Worm (Caenorhabditis elegans): ENCODE data around the gene wbp-2.
A peak's percentile ranks its signal among the peaks of the same experiment; 100 is the strongest.

Gene wbp-2

ce11 chrII:9323660-9324059, 5.9 kb upstream of the wbp-2 start, which contains the start of gene egli-1:
Gene egli-1, plus strand, starts transcription at chrII:9323960.
- TF ChIP-seq cebp-1 (GFP tag; IDR thresholded peaks at IDR 0.05) (no peak), cebp-1 (tag; optimal IDR thresholded peaks at IDR 0.05) (peak; percentile 66), B0261.1 (tag; optimal IDR thresholded peaks at IDR 0.05) (no peak)

- TF ChIP-seq efl-1 (GFP tag; optimal IDR thresholded peaks at IDR 0.05): no peak
- TF ChIP-seq lin-40 (tag; optimal IDR thresholded peaks at IDR 0.05): peak; percentile 17
- no peak for TF ChIP-seq cebp-1 (GFP tag; IDR thresholded peaks at IDR 0.05)
- TF ChIP-seq cebp-1 (tag; optimal IDR thresholded peaks at IDR 0.05): peak; percentile 43
- TF ChIP-seq cebp-2 (GFP tag; IDR thresholded peaks at IDR 0.05): no peak
- TF ChIP-seq die-1 (tag; optimal IDR thresholded peaks at IDR 0.05): no peak
Measured at ce11 chrII:9324824-9325351, 4.7 kb upstream of the wbp-2 start, which contains the start of gene eat-3. Gene eat-3, plus strand, starts transcription at chrII:9324874.

- TF ChIP-seq nhr-80 (tag; optimal IDR thresholded peaks at IDR 0.05) (peak; percentile 80), ceh-100 (GFP tag; IDR thresholded peaks at IDR 0.05) (no peak), dox-1 (GFP tag; IDR thresholded peaks at IDR 0.05) (peak; percentile 47; the same call in 1 of the 2 replicates)
Measured at ce11 chrII:9325555-9325954, 4.0 kb upstream of the wbp-2 start.

ce11 chrII:9331343-9331742, 1.8 kb downstream of the wbp-2 start, which contains the start of gene eif-3.F:
Gene eif-3.F, plus strand, starts transcription at chrII:9331643.
- TF ChIP-seq cebp-2 (GFP tag; IDR thresholded peaks at IDR 0.05) (no peak), pha-4 (tag; optimal IDR thresholded peaks at IDR 0.05) (no peak), K12H6.12 (tag; optimal IDR thresholded peaks at IDR 0.05) (no peak), ceh-100 (GFP tag; IDR thresholded peaks at IDR 0.05) (no peak), ztf-6 (GFP tag; IDR thresholded peaks at IDR 0.05) (no peak), D2030.7 (GFP tag; IDR thresholded peaks at IDR 0.05) (no peak), lin-54 (GFP tag; optimal IDR thresholded peaks at IDR 0.05) (no peak), lsy-27 (tag; optimal IDR thresholded peaks at IDR 0.05; ENCODE audit: borderline replicate concordance, insufficient read depth) (no peak), madf-3 (GFP tag; IDR thresholded peaks at IDR 0.05) (no peak), rpc-1 (optimal IDR thresholded peaks at IDR 0.05) (no peak), rpc-1 (tag; optimal IDR thresholded peaks at IDR 0.05) (no peak), tlf-1 (GFP tag; optimal IDR thresholded peaks at IDR 0.05) (no peak), dox-1 (GFP tag; IDR thresholded peaks at IDR 0.05) (no peak), mxl-1 (tag; optimal IDR thresholded peaks at IDR 0.05) (no peak), repo-1 (tag; optimal IDR thresholded peaks at IDR 0.05) (no peak), F33H1.4 (GFP tag; IDR thresholded peaks at IDR 0.05) (no peak), T26A5.8 (tag; optimal IDR thresholded peaks at IDR 0.05) (no peak), egrh-3 (GFP tag; IDR thresholded peaks at IDR 0.05) (no peak), ceh-27 (GFP tag; optimal IDR thresholded peaks at IDR 0.05) (no peak), pbrm-1 (GFP tag; IDR thresholded peaks at IDR 0.05) (no peak), madf-10 (tag; optimal IDR thresholded peaks at IDR 0.05) (no peak)

- TF ChIP-seq hmg-1.2 (GFP tag; IDR thresholded peaks at IDR 0.05): peak; percentile 32; the same call in 1 of the 2 replicates
- TF ChIP-seq tbp1 (GFP tag; optimal IDR thresholded peaks at IDR 0.05): peak; percentile 2
- TF ChIP-seq snpc-1.1 (tag; optimal IDR thresholded peaks at IDR 0.05; ENCODE audit: insufficient read depth): peak; percentile 88
- TF ChIP-seq B0035.1 (tag; optimal IDR thresholded peaks at IDR 0.05): no peak
- TF ChIP-seq snpc-4 (GFP tag; optimal IDR thresholded peaks at IDR 0.05): peak; percentile 81
- peak; percentile 5 to 80 (median 59) for TF ChIP-seq snpc-4 (tag; optimal IDR thresholded peaks at IDR 0.05)
Measured at ce11 chrII:9333034-9333433, 3.5 kb downstream of the wbp-2 start.

Measured in whole organism, young adult.